Fruit fly (Drosophila melanogaster) whole organism, embryonic: ENCODE results near the gene CG45011.

Experiments
- ATbp ChIP-seq: fragments of 200-800 bp; sonication (Bioruptor generic); optimal IDR thresholded peaks from 2 replicates; lab custom pipeline; 2017; ENCODE audit warnings: missing biosample characterization, mild to moderate bottlenecking, missing genetic modification characterization, missing genetic modification reagents
- Adf1 ChIP-seq: fragments of 200-800 bp; sonication (Bioruptor generic); IDR thresholded peaks from 2 replicates; pipeline ENCODE4 v1.3.6; 2022; ENCODE audit warnings: missing biosample characterization, missing genetic modification characterization
- Awh ChIP-seq: fragments of 200-800 bp; sonication (Bioruptor generic); IDR thresholded peaks from 2 replicates; pipeline ENCODE4, ENCODE4 v1.3.6; 2022; ENCODE audit warnings: missing biosample characterization, missing genetic modification characterization
- BtbVII ChIP-seq: fragments of 200-800 bp; sonication (Bioruptor generic); optimal IDR thresholded peaks from 3 replicates; lab custom pipeline; 2017; ENCODE audit warnings: missing biosample characterization, mild to moderate bottlenecking, missing genetic modification characterization
- CG10209 ChIP-seq: fragments of 200-800 bp; sonication (Bioruptor generic); optimal IDR thresholded peaks from 3 replicates; lab custom pipeline; 2017; ENCODE audit warnings: missing biosample characterization, mild to moderate bottlenecking, missing genetic modification characterization, missing genetic modification reagents
- CG11456 ChIP-seq: fragments of 200-800 bp; sonication (Bioruptor generic); IDR thresholded peaks from 3 replicates; pipeline ENCODE4 v1.3.6; 2022; ENCODE audit warnings: missing biosample characterization, missing genetic modification characterization
- CG12071 ChIP-seq: fragments of 200-800 bp; sonication (Bioruptor generic); optimal IDR thresholded peaks from 3 replicates; lab custom pipeline; 2018; ENCODE audit warnings: missing biosample characterization, mild to moderate bottlenecking, missing genetic modification characterization
- CG1233 ChIP-seq: fragments of 200-800 bp; sonication (Bioruptor generic); optimal IDR thresholded peaks from 4 replicates; lab custom pipeline; 2018; ENCODE audit warnings: missing biosample characterization, mild to moderate bottlenecking, missing genetic modification characterization
- CG14050 ChIP-seq: fragments of 200-800 bp; sonication (Bioruptor generic); IDR thresholded peaks from 3 replicates; pipeline ENCODE4 v1.3.6; 2022; ENCODE audit warnings: missing biosample characterization, missing genetic modification characterization
- CG16815 ChIP-seq: fragments of 200-800 bp; sonication (Bioruptor generic); optimal IDR thresholded peaks from 3 replicates; lab custom pipeline; 2017; ENCODE audit warnings: missing biosample characterization, mild to moderate bottlenecking, missing genetic modification characterization
- CG18011 ChIP-seq: fragments of 200-800 bp; sonication (Bioruptor generic); optimal IDR thresholded peaks from 2 replicates; lab custom pipeline; 2017; ENCODE audit warnings: missing biosample characterization, missing genetic modification characterization, mild to moderate bottlenecking, moderate library complexity, missing genotype
- CG18599 ChIP-seq: fragments of 200-800 bp; sonication (Bioruptor generic); optimal IDR thresholded peaks from 3 replicates; lab custom pipeline; 2017; ENCODE audit warnings: missing biosample characterization, missing genetic modification characterization, mild to moderate bottlenecking, moderate library complexity, missing genetic modification reagents
- CG18619 ChIP-seq: fragments of 200-800 bp; sonication (Bioruptor generic); optimal IDR thresholded peaks from 3 replicates; lab custom pipeline; 2017; ENCODE audit warnings: missing biosample characterization, mild to moderate bottlenecking, missing genetic modification characterization
- CG2129 ChIP-seq: fragments of 200-800 bp; sonication (Bioruptor generic); IDR thresholded peaks from 2 replicates; pipeline ENCODE4 v1.3.6; 2022; ENCODE audit warnings: missing biosample characterization, missing genetic modification characterization; ENCODE audit not compliant: partially characterized antibody
- CG2678 ChIP-seq: fragments of 200-800 bp; sonication (Bioruptor generic); optimal IDR thresholded peaks from 3 replicates; lab custom pipeline; 2019; ENCODE audit warnings: missing biosample characterization, mild to moderate bottlenecking, missing genetic modification characterization, moderate library complexity
- CG2712 ChIP-seq: fragments of 200-800 bp; optimal IDR thresholded peaks from 3 replicates; lab custom pipeline; 2019; ENCODE audit warnings: missing biosample characterization, mild to moderate bottlenecking, missing genetic modification characterization, moderate library complexity
- CG30403 ChIP-seq: fragments of 200-800 bp; sonication (Bioruptor generic); optimal IDR thresholded peaks from 3 replicates; lab custom pipeline; 2016; ENCODE audit warnings: missing biosample characterization, missing genetic modification characterization
- CG6254 ChIP-seq: fragments of 200-800 bp; sonication (Bioruptor generic); optimal IDR thresholded peaks from 3 replicates; lab custom pipeline; 2017; ENCODE audit warnings: mild to moderate bottlenecking, missing biosample characterization, missing genetic modification reagents, missing genetic modification characterization
- CG7556 ChIP-seq: fragments of 200-800 bp; sonication (Bioruptor generic); optimal IDR thresholded peaks from 2 replicates; lab custom pipeline; 2017; ENCODE audit warnings: missing biosample characterization, mild to moderate bottlenecking, missing genetic modification characterization
- CG8089 ChIP-seq: fragments of 200-800 bp; sonication (Bioruptor generic); optimal IDR thresholded peaks from 3 replicates; lab custom pipeline; 2016; ENCODE audit warnings: missing biosample characterization, missing genetic modification characterization
- CG8944 ChIP-seq: fragments of 200-800 bp; sonication (Bioruptor generic); optimal IDR thresholded peaks from 3 replicates; lab custom pipeline; 2016; ENCODE audit warnings: missing biosample characterization, missing genetic modification characterization
- CG9215 ChIP-seq: fragments of 200-800 bp; sonication (Bioruptor generic); IDR thresholded peaks from 2 replicates; pipeline ENCODE4 v1.3.6; 2022; ENCODE audit warnings: missing biosample characterization, missing genetic modification characterization
- Dek ChIP-seq: fragments of 200-800 bp; sonication (Bioruptor generic); optimal IDR thresholded peaks from 3 replicates; lab custom pipeline; 2019; ENCODE audit warnings: missing biosample characterization, mild to moderate bottlenecking, missing genetic modification characterization, moderate library complexity
- Doc2 ChIP-seq: fragments of 200-800 bp; sonication (Bioruptor generic); IDR thresholded peaks from 2 replicates; pipeline ENCODE4 v1.3.6; 2022; ENCODE audit warnings: missing biosample characterization, missing genetic modification characterization
- Dref ChIP-seq: fragments of 200-800 bp; sonication (Bioruptor generic); IDR thresholded peaks from 2 replicates; pipeline ENCODE4 v1.3.6; 2022; ENCODE audit warnings: missing biosample characterization, missing genetic modification characterization
- E2f1 ChIP-seq: fragments of 200-800 bp; sonication (Bioruptor generic); IDR thresholded peaks from 2 replicates; pipeline ENCODE4 v1.3.6; 2022; ENCODE audit warnings: missing biosample characterization, missing genetic modification characterization
- Elba2 ChIP-seq: fragments of 200-800 bp; sonication (Bioruptor generic); optimal IDR thresholded peaks from 3 replicates; lab custom pipeline; 2016; ENCODE audit warnings: missing biosample characterization, missing genetic modification characterization
- Ets65A ChIP-seq: fragments of 200-800 bp; sonication (Bioruptor generic); peaks from one replicate; lab custom pipeline; 2016; ENCODE audit warnings: missing biosample characterization, missing genetic modification characterization
- Myb ChIP-seq: fragments of 200-800 bp; sonication (Bioruptor generic); optimal IDR thresholded peaks from 2 replicates; lab custom pipeline; 2016; ENCODE audit warnings: missing biosample characterization, missing genetic modification characterization
- Sry-δ ChIP-seq: fragments of 200-800 bp; sonication (Bioruptor generic); optimal IDR thresholded peaks from 2 replicates; lab custom pipeline; 2016; ENCODE audit warnings: missing biosample characterization, missing genetic modification characterization
- Stat92E ChIP-seq, 3 experiments: fragments of >200 bp in 2 of 3; fragments of 200-800 bp in 1 of 3; sonication (Bioruptor generic) in 1 of 3; optimal IDR thresholded peaks; 2 replicates each; lab custom pipeline; 2017 to 2019; ENCODE audit warnings: missing biosample characterization in 3 of 3, missing genetic modification characterization in 3 of 3, mild to moderate bottlenecking in 1 of 3, moderate library complexity in 1 of 3
- Usf ChIP-seq: fragments of 200-800 bp; sonication (Bioruptor generic); optimal IDR thresholded peaks from 2 replicates; lab custom pipeline; 2017; ENCODE audit warnings: missing genotype, missing biosample characterization, missing genetic modification characterization
- Xbp1 ChIP-seq: fragments of 200-800 bp; sonication (Bioruptor generic); optimal IDR thresholded peaks from 3 replicates; lab custom pipeline; 2016; ENCODE audit warnings: missing biosample characterization, mild to moderate bottlenecking, missing genetic modification characterization
- Xrp1 ChIP-seq: fragments of 200-800 bp; sonication (Bioruptor generic); IDR thresholded peaks from 2 replicates; pipeline ENCODE4 v1.3.6; 2022; ENCODE audit warnings: missing biosample characterization, missing genetic modification characterization
- bsh ChIP-seq, 2 experiments: fragments of 200-800 bp; sonication (Bioruptor generic); optimal IDR thresholded peaks; 2 replicates each; lab custom pipeline; 2017 to 2018; ENCODE audit warnings: mild to moderate bottlenecking in 2 of 2, missing biosample characterization in 2 of 2, missing genetic modification characterization in 2 of 2, moderate library complexity in 1 of 2
- chn ChIP-seq: fragments of 200-800 bp; sonication (Bioruptor generic); optimal IDR thresholded peaks from 2 replicates; lab custom pipeline; 2016; ENCODE audit warnings: missing biosample characterization, missing genetic modification characterization
- cwo ChIP-seq: fragments of 200-800 bp; sonication (Bioruptor generic); optimal IDR thresholded peaks from 3 replicates; lab custom pipeline; 2017; ENCODE audit warnings: missing biosample characterization, missing genetic modification characterization, mild to moderate bottlenecking, moderate library complexity, missing genetic modification reagents
- dmrt11E ChIP-seq: fragments of 200-800 bp; sonication (Bioruptor generic); optimal IDR thresholded peaks from 3 replicates; lab custom pipeline; 2018; ENCODE audit warnings: missing biosample characterization, mild to moderate bottlenecking, missing genetic modification characterization, moderate library complexity
- emc ChIP-seq: fragments of 200-800 bp; sonication (Bioruptor generic); optimal IDR thresholded peaks from 2 replicates; lab custom pipeline; 2016; ENCODE audit warnings: missing biosample characterization, missing genetic modification characterization
- esg ChIP-seq: fragments of 200-800 bp; sonication (Bioruptor generic); conservative IDR thresholded peaks from 2 replicates; pipeline ENCODE4 v1.3.6; 2022; ENCODE audit warnings: missing biosample characterization, missing genetic modification characterization
- gfzf ChIP-seq: fragments of 200-800 bp; sonication (Bioruptor generic); optimal IDR thresholded peaks from 2 replicates; lab custom pipeline; 2016; ENCODE audit warnings: missing biosample characterization, mild to moderate bottlenecking, missing genetic modification characterization, moderate library complexity
- hth ChIP-seq: fragments of >200 bp; optimal IDR thresholded peaks from 2 replicates; lab custom pipeline; 2017; ENCODE audit warnings: inconsistent platforms
- org-1 ChIP-seq: fragments of 200-800 bp; sonication (Bioruptor generic); optimal IDR thresholded peaks from 2 replicates; lab custom pipeline; 2017; ENCODE audit warnings: missing biosample characterization, missing genetic modification characterization
- pita ChIP-seq: fragments of 200-800 bp; sonication (Bioruptor generic); optimal IDR thresholded peaks from 2 replicates; lab custom pipeline; 2017; ENCODE audit warnings: missing biosample characterization, mild to moderate bottlenecking, missing genetic modification characterization
- sens ChIP-seq: fragments of 200-800 bp; sonication (Bioruptor generic); peaks from one replicate; lab custom pipeline; 2016; ENCODE audit warnings: missing biosample characterization, missing genetic modification characterization
- sima ChIP-seq: fragments of 200-800 bp; sonication (Bioruptor generic); optimal IDR thresholded peaks from 2 replicates; lab custom pipeline; 2016; ENCODE audit warnings: missing biosample characterization, missing genetic modification characterization
- so ChIP-seq: fragments of 200-800 bp; sonication (Bioruptor generic); IDR thresholded peaks from 3 replicates; pipeline ENCODE4 v1.3.6; 2022; ENCODE audit warnings: missing biosample characterization, missing genetic modification characterization
- wdn ChIP-seq: fragments of 200-800 bp; sonication (Bioruptor generic); IDR thresholded peaks from 2 replicates; pipeline ENCODE4 v1.3.6; 2022; ENCODE audit warnings: missing biosample characterization, missing genetic modification characterization
- z ChIP-seq: fragments of 200-800 bp; sonication (Bioruptor generic); IDR thresholded peaks from 3 replicates; pipeline ENCODE4 v1.3.6; 2022; ENCODE audit warnings: missing biosample characterization, missing genetic modification characterization

The CG45011 gene

dm6 chr2L:11808702-11809583, 24.9 kb upstream of the CG45011 start, which contains the start of gene crol (continued):
- TF ChIP-seq Usf (GFP tag; lab: Kevin White, UChicago) (no peak), sens (GFP tag; lab: Kevin White, UChicago) (peak; percentile 73), Stat92E (GFP tag; optimal IDR thresholded peaks at IDR 0.05; lab: Kevin White, UChicago) (no peak), CG2712 (peak; percentile 51), sima (GFP tag; lab: Kevin White, UChicago) (no peak), Sry-δ (GFP tag; lab: Kevin White, UChicago) (peak; percentile 90), CG8944 (GFP tag; lab: Kevin White, UChicago) (no peak), CG9215 (no peak), Xbp1 (GFP tag; lab: Kevin White, UChicago) (no peak), CG14050 (GFP tag; lab: Robert Waterston, UW) (peak; percentile 18; the same call in 1 of the 3 replicates), bsh (GFP tag; optimal IDR thresholded peaks at IDR 0.05; lab: Kevin White, UChicago) (peak in 1 of 2 experiments; percentile 17), cwo (GFP tag; lab: Kevin White, UChicago) (no peak), CG8089 (no peak), pita (GFP tag; lab: Kevin White, UChicago) (no peak), emc (GFP tag; lab: Kevin White, UChicago) (no peak), CG18599 (GFP tag; lab: Kevin White, UChicago) (no peak), CG6254 (GFP tag; lab: Kevin White, UChicago) (no peak), org-1 (GFP tag; lab: Kevin White, UChicago) (no peak), CG1233 (GFP tag; lab: Kevin White, UChicago) (no peak), ATbp (GFP tag; lab: Kevin White, UChicago) (no peak), CG30403 (GFP tag; lab: Kevin White, UChicago) (peak; percentile 10), dmrt11E (tag; lab: Kevin White, UChicago) (no peak), Awh (no peak), CG11456 (GFP tag; lab: Robert Waterston, UW) (peak; percentile 33; the same call in 1 of the 3 replicates), CG10209 (peak; percentile 2), z (no peak), CG16815 (GFP tag; lab: Kevin White, UChicago) (no peak), Ets65A (GFP tag; lab: Kevin White, UChicago) (no peak), wdn (GFP tag; lab: Robert Waterston, UW) (no peak), Adf1 (GFP tag; lab: Robert Waterston, UW) (peak; percentile 90), CG12071 (GFP tag; lab: Kevin White, UChicago) (no peak), esg (GFP tag; lab: Robert Waterston, UW) (no peak), CG2129 (peak; percentile 61), CG18619 (GFP tag; lab: Kevin White, UChicago) (no peak), CG18011 (GFP tag; lab: Kevin White, UChicago) (no peak), Myb (GFP tag; lab: Kevin White, UChicago) (no peak), hth (lab: Kevin White, UChicago) (no peak), gfzf (GFP tag; lab: Kevin White, UChicago) (peak; percentile 72), BtbVII (no peak), CG7556 (GFP tag; lab: Kevin White, UChicago) (no peak), Elba2 (GFP tag; lab: Kevin White, UChicago) (peak; percentile 100), CG2678 (tag; lab: Kevin White, UChicago) (no peak), E2f1 (GFP tag; lab: Robert Waterston, UW) (peak; percentile 81), Dek (tag; lab: Kevin White, UChicago) (peak; percentile 40), Xrp1 (GFP tag; lab: Robert Waterston, UW) (peak; percentile 24; the same call in 1 of the 2 replicates), chn (GFP tag; lab: Kevin White, UChicago) (no peak), Doc2 (GFP tag; lab: Robert Waterston, UW) (no peak), so (GFP tag; lab: Robert Waterston, UW) (0 out of 3 replicates have a peak, but pooled peaks have one; percentile 15), Dref (GFP tag; lab: Robert Waterston, UW) (peak; percentile 89)
